Fruit fly (Drosophila melanogaster) whole organism, embryonic: Measurements from ENCODE around the gene Efhc1.1.

ENCODE experiments used
- Asciz ChIP-seq: fragments of 200-800 bp; sonication (Bioruptor generic); optimal IDR thresholded peaks from 2 replicates; lab custom pipeline; 2017; ENCODE audit warnings: missing biosample characterization, mild to moderate bottlenecking, missing genetic modification characterization, missing genetic modification reagents
- B-H2 ChIP-seq: fragments of 200-800 bp; sonication (Bioruptor generic); optimal IDR thresholded peaks from 2 replicates; lab custom pipeline; 2018; ENCODE audit warnings: missing biosample characterization, mild to moderate bottlenecking, missing genetic modification characterization
- BEAF-32 ChIP-seq: fragments of 200-800 bp; sonication (Bioruptor generic); optimal IDR thresholded peaks from 3 replicates; lab custom pipeline; 2017; ENCODE audit warnings: missing biosample characterization, missing genetic modification characterization, mild to moderate bottlenecking, moderate library complexity, missing genetic modification reagents
- CG1024 ChIP-seq: fragments of 200-800 bp; sonication (Bioruptor generic); IDR thresholded peaks from 2 replicates; pipeline ENCODE4 v1.3.6; 2022; ENCODE audit warnings: missing biosample characterization, missing genetic modification characterization
- CG10267 ChIP-seq: fragments of 200-800 bp; sonication (Bioruptor generic); optimal IDR thresholded peaks from 2 replicates; lab custom pipeline; 2018; ENCODE audit warnings: missing biosample characterization, mild to moderate bottlenecking, missing genetic modification characterization, moderate library complexity
- CG10274 ChIP-seq: fragments of 200-800 bp; sonication (Bioruptor generic); optimal IDR thresholded peaks from 3 replicates; lab custom pipeline; 2017; ENCODE audit warnings: missing biosample characterization, mild to moderate bottlenecking, missing genetic modification characterization
- CG11696 ChIP-seq: fragments of 200-800 bp; sonication (Bioruptor generic); IDR thresholded peaks from 2 replicates; pipeline ENCODE4 v1.3.6; 2022; ENCODE audit warnings: missing biosample characterization, missing genetic modification characterization
- CG11723 ChIP-seq: fragments of 200-800 bp; sonication (Bioruptor generic); optimal IDR thresholded peaks from 2 replicates; lab custom pipeline; 2017; ENCODE audit warnings: missing biosample characterization, mild to moderate bottlenecking, missing genetic modification characterization
- CG14710 ChIP-seq: fragments of 200-800 bp; sonication (Bioruptor generic); optimal IDR thresholded peaks from 3 replicates; lab custom pipeline; 2019; ENCODE audit warnings: missing biosample characterization, mild to moderate bottlenecking, missing genetic modification characterization, moderate library complexity
- CG15514 ChIP-seq: fragments of 200-800 bp; sonication (Bioruptor generic); optimal IDR thresholded peaks from 3 replicates; lab custom pipeline; 2017; ENCODE audit warnings: missing biosample characterization, missing genetic modification characterization, mild to moderate bottlenecking, moderate library complexity, missing genetic modification reagents
- CG1603 ChIP-seq: fragments of 200-800 bp; sonication (Bioruptor generic); optimal IDR thresholded peaks from 2 replicates; lab custom pipeline; 2019; ENCODE audit warnings: missing biosample characterization, mild to moderate bottlenecking, missing genetic modification characterization, moderate library complexity
- CG2116 ChIP-seq: fragments of 200-800 bp; sonication (Bioruptor generic); optimal IDR thresholded peaks from 3 replicates; lab custom pipeline; 2018; ENCODE audit warnings: missing biosample characterization, mild to moderate bottlenecking, missing genetic modification characterization
- CG2120 ChIP-seq: fragments of 200-800 bp; sonication (Bioruptor generic); optimal IDR thresholded peaks from 3 replicates; lab custom pipeline; 2016; ENCODE audit warnings: missing biosample characterization, missing genetic modification characterization
- CG30403 ChIP-seq: fragments of 200-800 bp; sonication (Bioruptor generic); optimal IDR thresholded peaks from 3 replicates; lab custom pipeline; 2016; ENCODE audit warnings: missing biosample characterization, missing genetic modification characterization
- CG33213 ChIP-seq: fragments of 200-800 bp; sonication (Bioruptor generic); optimal IDR thresholded peaks from 3 replicates; lab custom pipeline; 2016; ENCODE audit warnings: missing biosample characterization, missing genetic modification characterization
- CG42726 ChIP-seq: fragments of 200-800 bp; sonication (Bioruptor generic); IDR thresholded peaks from 2 replicates; pipeline ENCODE4 v1.3.6; 2022; ENCODE audit warnings: missing biosample characterization, missing genetic modification characterization; ENCODE audit not compliant: partially characterized antibody
- CG4328 ChIP-seq: fragments of 200-800 bp; sonication (Bioruptor generic); optimal IDR thresholded peaks from 3 replicates; lab custom pipeline; 2017; ENCODE audit warnings: missing biosample characterization, missing genetic modification reagents, missing genetic modification characterization
- CG4617 ChIP-seq: fragments of 200-800 bp; sonication (Bioruptor generic); optimal IDR thresholded peaks from 3 replicates; lab custom pipeline; 2016; ENCODE audit warnings: missing biosample characterization, missing genetic modification characterization, borderline replicate concordance
- CG7928 ChIP-seq: fragments of 200-800 bp; sonication (Bioruptor generic); optimal IDR thresholded peaks from 2 replicates; lab custom pipeline; 2017; ENCODE audit warnings: missing biosample characterization, mild to moderate bottlenecking, missing genetic modification characterization
- CG9797 ChIP-seq: fragments of 200-800 bp; sonication (Bioruptor generic); optimal IDR thresholded peaks from 3 replicates; lab custom pipeline; 2018; ENCODE audit warnings: missing biosample characterization, mild to moderate bottlenecking, missing genetic modification characterization
- Dp ChIP-seq: fragments of 200-800 bp; sonication (Bioruptor generic); optimal IDR thresholded peaks from 2 replicates; lab custom pipeline; 2018; ENCODE audit warnings: missing biosample characterization, mild to moderate bottlenecking, missing genetic modification characterization, moderate library complexity
- Ets97D ChIP-seq: fragments of 200-800 bp; sonication (Bioruptor generic); optimal IDR thresholded peaks from 3 replicates; lab custom pipeline; 2016; ENCODE audit warnings: missing biosample characterization, missing genetic modification characterization
- HLH54F ChIP-seq: fragments of 200-800 bp; sonication (Bioruptor generic); optimal IDR thresholded peaks from 3 replicates; lab custom pipeline; 2016; ENCODE audit warnings: missing biosample characterization, missing genetic modification characterization
- Hmr ChIP-seq: fragments of 200-800 bp; sonication (Bioruptor generic); optimal IDR thresholded peaks from 3 replicates; lab custom pipeline; 2017; ENCODE audit warnings: mild to moderate bottlenecking, missing biosample characterization, missing genetic modification reagents, missing genetic modification characterization
- Hr78 ChIP-seq, 2 experiments: fragments of 200-800 bp in 1 of 2; fragments of >200 bp in 1 of 2; sonication (Bioruptor generic) in 1 of 2; optimal IDR thresholded peaks; 2 replicates each; lab custom pipeline; 2017 to 2019; ENCODE audit warnings: missing biosample characterization in 2 of 2, missing genetic modification characterization in 2 of 2, mild to moderate bottlenecking in 1 of 2, moderate library complexity in 1 of 2
- Kr ChIP-seq: fragments of 200-800 bp; sonication (Bioruptor generic); optimal IDR thresholded peaks from 2 replicates; lab custom pipeline; 2017; ENCODE audit warnings: missing biosample characterization, mild to moderate bottlenecking, missing genetic modification characterization
- Med ChIP-seq: fragments of 200-800 bp; sonication (Bioruptor generic); peaks from one replicate; lab custom pipeline; 2016; ENCODE audit warnings: missing biosample characterization, missing genetic modification characterization, mild to moderate bottlenecking, inconsistent platforms, moderate library complexity
- Sry-δ ChIP-seq: fragments of 200-800 bp; sonication (Bioruptor generic); optimal IDR thresholded peaks from 2 replicates; lab custom pipeline; 2016; ENCODE audit warnings: missing biosample characterization, missing genetic modification characterization
- Tbp ChIP-seq: fragments of >200 bp; optimal IDR thresholded peaks from 2 replicates; lab custom pipeline; 2018; ENCODE audit warnings: missing biosample characterization, missing genetic modification characterization
- amos ChIP-seq: fragments of 200-800 bp; sonication (Bioruptor generic); IDR thresholded peaks from 2 replicates; pipeline ENCODE4 v1.3.6; 2022; ENCODE audit warnings: missing biosample characterization, missing genetic modification characterization; ENCODE audit not compliant: partially characterized antibody
- bbx ChIP-seq: fragments of 200-800 bp; sonication (Bioruptor generic); IDR thresholded peaks from 2 replicates; pipeline ENCODE4 v1.3.6; 2022; ENCODE audit warnings: missing biosample characterization, missing genetic modification characterization; ENCODE audit not compliant: partially characterized antibody
- crp ChIP-seq, 2 experiments: fragments of 200-800 bp; sonication (Bioruptor generic); optimal IDR thresholded peaks; 2 replicates in 1 of 2; 3 replicates in 1 of 2; lab custom pipeline; 2017; ENCODE audit warnings: missing biosample characterization in 2 of 2, missing genetic modification characterization in 2 of 2, mild to moderate bottlenecking in 1 of 2, moderate library complexity in 1 of 2
- fd64A ChIP-seq: fragments of 200-800 bp; sonication (Bioruptor generic); optimal IDR thresholded peaks from 3 replicates; lab custom pipeline; 2018; ENCODE audit warnings: missing biosample characterization, mild to moderate bottlenecking, missing genetic modification characterization
- gfzf ChIP-seq: fragments of 200-800 bp; sonication (Bioruptor generic); optimal IDR thresholded peaks from 2 replicates; lab custom pipeline; 2016; ENCODE audit warnings: missing biosample characterization, mild to moderate bottlenecking, missing genetic modification characterization, moderate library complexity
- knrl ChIP-seq: fragments of 200-800 bp; sonication (Bioruptor generic); IDR thresholded peaks from 3 replicates; pipeline ENCODE4 v1.3.6; 2022; ENCODE audit warnings: missing biosample characterization, missing genetic modification characterization; ENCODE audit not compliant: partially characterized antibody
- mam ChIP-seq: fragments of 200-800 bp; sonication (Bioruptor generic); optimal IDR thresholded peaks from 3 replicates; lab custom pipeline; 2016; ENCODE audit warnings: missing biosample characterization, missing genetic modification characterization
- row ChIP-seq: fragments of 200-800 bp; sonication (Bioruptor generic); IDR thresholded peaks from 3 replicates; pipeline ENCODE4 v1.3.6; 2022; ENCODE audit warnings: missing biosample characterization, missing genetic modification characterization
- schlank ChIP-seq: fragments of 200-800 bp; sonication (Bioruptor generic); optimal IDR thresholded peaks from 2 replicates; lab custom pipeline; 2018; ENCODE audit warnings: missing biosample characterization, mild to moderate bottlenecking, missing genetic modification characterization
- ssp ChIP-seq: fragments of 200-800 bp; sonication (Bioruptor generic); IDR thresholded peaks from 2 replicates; pipeline ENCODE4 v1.3.6; 2022; ENCODE audit warnings: missing biosample characterization, missing genetic modification characterization
- tll ChIP-seq, 2 experiments: fragments of 200-800 bp in 1 of 2; fragments of >200 bp in 1 of 2; sonication (Bioruptor generic) in 1 of 2; optimal IDR thresholded peaks; 2 replicates each; lab custom pipeline; 2017 to 2019; ENCODE audit warnings: missing biosample characterization in 2 of 2, missing genetic modification characterization in 2 of 2, mild to moderate bottlenecking in 1 of 2, moderate library complexity in 1 of 2
- zfh1 ChIP-seq: fragments of 200-800 bp; sonication (Bioruptor generic); IDR thresholded peaks from 3 replicates; pipeline ENCODE4 v1.3.6; 2022; ENCODE audit warnings: missing biosample characterization, missing genetic modification characterization

The Efhc1.1 gene

dm6 chrX:15788235-15789187 is 5.0 kb upstream of the Efhc1.1 start, which contains the start of gene Rhp (continued):
- TF ChIP-seq fd64A: peak; percentile 35
- TF ChIP-seq CG1024 (GFP tag; lab: Robert Waterston, UW): no peak

- TF ChIP-seq bbx (GFP tag; lab: Robert Waterston, UW): 0 out of 2 replicates have a peak, but pooled peaks have one; percentile 0
- TF ChIP-seq ssp (GFP tag; lab: Robert Waterston, UW): no peak
- TF ChIP-seq Hmr: no peak
- TF ChIP-seq Med (GFP tag; lab: Kevin White, UChicago): peak; percentile 15
- TF ChIP-seq CG10274 (GFP tag; lab: Kevin White, UChicago): peak; percentile 93
- TF ChIP-seq, all 482 proteins: peak for 3
Observed at dm6 chrX:15786242-15786641, 2.7 kb upstream of the Efhc1.1 start.

dm6 chrX:15785429-15786239 is 2.1 kb upstream of the Efhc1.1 start, which contains the start of the genes Paf-AHalpha and mRpS30:
Gene Paf-AHalpha (minus strand): TSS chrX:15785583.
Gene mRpS30 (plus strand): TSS chrX:15786047.
- TF ChIP-seq amos (GFP tag; lab: Robert Waterston, UW): peak; percentile 14; the same call in 1 of the 2 replicates
- no peak for TF ChIP-seq Hr78 (GFP tag; optimal IDR thresholded peaks at IDR 0.05; lab: Kevin White, UChicago)
- no peak for TF ChIP-seq CG4328 (GFP tag; lab: Kevin White, UChicago)
- 0 out of 3 replicates have a peak, but pooled peaks have one; percentile 28 for TF ChIP-seq zfh1 (GFP tag; lab: Robert Waterston, UW)
- peak; percentile 32 for TF ChIP-seq Dp (GFP tag; lab: Kevin White, UChicago)
- no peak for TF ChIP-seq Tbp
- no peak for TF ChIP-seq CG11723 (GFP tag; lab: Kevin White, UChicago)
- no peak for TF ChIP-seq Kr (GFP tag; lab: Kevin White, UChicago)
- no peak for TF ChIP-seq schlank (tag; lab: Kevin White, UChicago)
- peak; percentile 53 for TF ChIP-seq Ets97D (GFP tag; lab: Kevin White, UChicago)
- peak; percentile 44 for TF ChIP-seq CG15514
- peak; percentile 61 for TF ChIP-seq CG4617 (GFP tag; lab: Kevin White, UChicago)
- peak; percentile 47 for TF ChIP-seq CG14710
- peak; percentile 6 for TF ChIP-seq CG30403 (GFP tag; lab: Kevin White, UChicago)
- peak; percentile 19 for TF ChIP-seq CG10267 (tag; lab: Kevin White, UChicago)
- peak; percentile 98 for TF ChIP-seq CG2116 (GFP tag; lab: Kevin White, UChicago)
- peak; percentile 35 for TF ChIP-seq CG2120 (GFP tag; lab: Kevin White, UChicago)
- TF ChIP-seq tll (GFP tag; optimal IDR thresholded peaks at IDR 0.05; lab: Kevin White, UChicago): peak in 1 of 2 experiments; percentile 61
- peak; percentile 87 for TF ChIP-seq CG7928 (GFP tag; lab: Kevin White, UChicago)
- 0 out of 3 replicates have a peak, but pooled peaks have one; percentile 36 for TF ChIP-seq knrl (GFP tag; lab: Robert Waterston, UW)
- no peak for TF ChIP-seq B-H2 (GFP tag; lab: Kevin White, UChicago)
- TF ChIP-seq CG33213: peak; percentile 30
- TF ChIP-seq CG11696 (GFP tag; lab: Robert Waterston, UW): no peak
- TF ChIP-seq BEAF-32: peak; percentile 51
- TF ChIP-seq CG42726 (GFP tag; lab: Robert Waterston, UW): no peak
- peak in 1 of 2 experiments; percentile 78 for TF ChIP-seq crp (GFP tag; optimal IDR thresholded peaks at IDR 0.05; lab: Kevin White, UChicago)
- no peak for TF ChIP-seq Asciz
- peak; percentile 31; the same call in 2 of the 3 replicates for TF ChIP-seq row (GFP tag; lab: Robert Waterston, UW)
- peak; percentile 37 for TF ChIP-seq mam (GFP tag; lab: Kevin White, UChicago)
- TF ChIP-seq gfzf (GFP tag; lab: Kevin White, UChicago): peak; percentile 69
- peak; percentile 99 for TF ChIP-seq CG1603 (tag; lab: Kevin White, UChicago)
- peak; percentile 71 for TF ChIP-seq Sry-δ
- TF ChIP-seq CG9797 (GFP tag; lab: Kevin White, UChicago): peak; percentile 60
- no peak for TF ChIP-seq HLH54F (GFP tag; lab: Kevin White, UChicago)
